Worm (Caenorhabditis elegans) whole organism, young adult: Measurements from ENCODE around the gene F16B12.4.

Experiments
- C06A6.2 ChIP-seq: fragments of 200-800 bp; sonication (Bioruptor generic); conservative IDR thresholded peaks from 2 replicates; pipeline ENCODE4 v1.3.6; 2022; ENCODE audit warnings: missing genetic modification characterization, missing compliant biosample characterization
- D2030.7 ChIP-seq: fragments of 200-800 bp; sonication (Bioruptor generic); IDR thresholded peaks from 2 replicates; pipeline ENCODE4 v1.3.6; 2022; ENCODE audit warnings: missing genetic modification reagents, missing genetic modification characterization, missing compliant biosample characterization
- F23B12.7 ChIP-seq: sonication (generic microtip); optimal IDR thresholded peaks from 2 replicates; lab custom pipeline; 2017; ENCODE audit warnings: missing genetic modification characterization, mild to moderate bottlenecking, missing compliant biosample characterization, antibody characterized with exemption, moderate library complexity; ENCODE audit not compliant: insufficient read depth
- F37B4.10 ChIP-seq: fragments of 200-800 bp; sonication (Bioruptor generic); IDR thresholded peaks from 2 replicates; pipeline ENCODE4 v1.3.6; 2022; ENCODE audit warnings: missing genetic modification characterization, missing compliant biosample characterization
- F52B5.7 ChIP-seq: sonication (generic microtip); optimal IDR thresholded peaks from 2 replicates; lab custom pipeline; 2016; ENCODE audit warnings: mild to moderate bottlenecking, missing genetic modification characterization, missing compliant biosample characterization
- F55B11.4 ChIP-seq: sonication (generic microtip); optimal IDR thresholded peaks from 2 replicates; lab custom pipeline; 2016; ENCODE audit warnings: missing compliant biosample characterization, missing genetic modification characterization, borderline replicate concordance; ENCODE audit not compliant: insufficient read depth
- K11D2.4 ChIP-seq: fragments of 200-800 bp; sonication (Bioruptor generic); IDR thresholded peaks from 2 replicates; pipeline ENCODE4 v1.3.6; 2022; ENCODE audit warnings: missing genetic modification reagents, missing genetic modification characterization, missing compliant biosample characterization
- Y53G8AR.9 ChIP-seq: fragments of 200-800 bp; sonication (Bioruptor generic); conservative IDR thresholded peaks from 2 replicates; pipeline ENCODE4 v1.3.6; 2022; ENCODE audit warnings: missing genetic modification reagents, missing genetic modification characterization, missing compliant biosample characterization
- Y56A3A.18 ChIP-seq: fragments of 200-800 bp; sonication (Bioruptor generic); IDR thresholded peaks from 2 replicates; pipeline ENCODE4 v1.3.6; 2022; ENCODE audit warnings: missing genetic modification reagents, missing genetic modification characterization, missing compliant biosample characterization
- Y95B8A.8 ChIP-seq: fragments of 200-800 bp; sonication (Bioruptor generic); IDR thresholded peaks from 2 replicates; pipeline ENCODE4 v1.3.6; 2022; ENCODE audit warnings: missing genetic modification reagents, missing genetic modification characterization, missing compliant biosample characterization
- ZK185.1 ChIP-seq: sonication (generic microtip); optimal IDR thresholded peaks from 2 replicates; lab custom pipeline; 2016; ENCODE audit warnings: mild to moderate bottlenecking, missing genetic modification characterization, missing compliant biosample characterization; ENCODE audit not compliant: poor library complexity, severe bottlenecking
- aptf-2 ChIP-seq: fragments of 200-800 bp; sonication (Bioruptor generic); conservative IDR thresholded peaks from 2 replicates; pipeline ENCODE4 v1.3.6; 2022; ENCODE audit warnings: missing genetic modification reagents, missing genetic modification characterization, missing compliant biosample characterization
- attf-3 ChIP-seq: fragments of 200-800 bp; sonication (Bioruptor generic); conservative IDR thresholded peaks from 2 replicates; pipeline ENCODE4 v1.3.6; 2022; ENCODE audit warnings: missing genetic modification reagents, missing genetic modification characterization, missing compliant biosample characterization
- bed-1 ChIP-seq: fragments of 200-800 bp; sonication (Bioruptor generic); IDR thresholded peaks from 2 replicates; pipeline ENCODE4 v1.3.6; 2022; ENCODE audit warnings: missing genetic modification reagents, missing genetic modification characterization, missing compliant biosample characterization
- ceh-91 ChIP-seq: fragments of 200-800 bp; sonication (Bioruptor generic); IDR thresholded peaks from 2 replicates; pipeline ENCODE4 v1.3.6; 2022; ENCODE audit warnings: missing genetic modification reagents, missing genetic modification characterization, missing compliant biosample characterization
- dox-1 ChIP-seq: fragments of 200-800 bp; sonication (Bioruptor generic); IDR thresholded peaks from 2 replicates; pipeline ENCODE4 v1.3.6; 2022; ENCODE audit warnings: missing genetic modification reagents, missing genetic modification characterization, missing compliant biosample characterization
- egrh-3 ChIP-seq: fragments of 200-800 bp; sonication (Bioruptor generic); IDR thresholded peaks from 2 replicates; pipeline ENCODE4 v1.3.6; 2022; ENCODE audit warnings: missing genetic modification reagents, missing genetic modification characterization, missing compliant biosample characterization
- gei-17 ChIP-seq: fragments of 200-800 bp; sonication (Bioruptor generic); optimal IDR thresholded peaks from 2 replicates; lab custom pipeline; 2018; ENCODE audit warnings: mild to moderate bottlenecking, missing genetic modification characterization, missing compliant biosample characterization
- let-526 ChIP-seq: fragments of 200-800 bp; sonication (Bioruptor generic); IDR thresholded peaks from 2 replicates; pipeline ENCODE4 v1.3.6; 2022; ENCODE audit warnings: missing genetic modification reagents, missing genetic modification characterization, missing compliant biosample characterization
- let-607 ChIP-seq, 2 experiments: fragments of 200-800 bp in 1 of 2; sonication (Bioruptor generic) in 1 of 2; sonication (generic microtip) in 1 of 2; optimal IDR thresholded peaks; 2 replicates each; lab custom pipeline; 2016 to 2018; ENCODE audit warnings: mild to moderate bottlenecking in 2 of 2, missing compliant biosample characterization in 2 of 2, missing genetic modification characterization in 2 of 2, moderate library complexity in 2 of 2, missing genotype in 1 of 2
- lin-54 ChIP-seq: fragments of 200-800 bp; sonication (Bioruptor generic); optimal IDR thresholded peaks from 2 replicates; lab custom pipeline; 2018; ENCODE audit warnings: mild to moderate bottlenecking, missing genetic modification characterization, missing compliant biosample characterization
- lsy-27 ChIP-seq: sonication (generic microtip); optimal IDR thresholded peaks from 2 replicates; lab custom pipeline; 2017; ENCODE audit warnings: missing genetic modification characterization, mild to moderate bottlenecking, missing compliant biosample characterization, antibody characterized with exemption, missing genotype, borderline replicate concordance; ENCODE audit not compliant: insufficient read depth
- madf-8 ChIP-seq: fragments of 200-800 bp; sonication (Bioruptor generic); conservative IDR thresholded peaks from 2 replicates; pipeline ENCODE4 v1.3.6; 2022; ENCODE audit warnings: missing genetic modification reagents, missing genetic modification characterization, missing compliant biosample characterization
- mcd-1 ChIP-seq: fragments of 200-800 bp; sonication (Bioruptor generic); IDR thresholded peaks from 2 replicates; pipeline ENCODE4 v1.3.6; 2022; ENCODE audit warnings: missing genetic modification reagents, missing genetic modification characterization, missing compliant biosample characterization
- mel-28 ChIP-seq: sonication (generic microtip); optimal IDR thresholded peaks from 2 replicates; lab custom pipeline; 2016; ENCODE audit warnings: borderline replicate concordance, mild to moderate bottlenecking, missing genetic modification characterization, missing compliant biosample characterization
- mxl-1 ChIP-seq: sonication (generic microtip); optimal IDR thresholded peaks from 2 replicates; lab custom pipeline; 2016; ENCODE audit warnings: missing genetic modification characterization, missing compliant biosample characterization
- nfya-1 ChIP-seq: sonication (generic microtip); optimal IDR thresholded peaks from 2 replicates; lab custom pipeline; 2017; ENCODE audit warnings: antibody characterized with exemption, missing compliant biosample characterization, missing genetic modification characterization, borderline replicate concordance; ENCODE audit not compliant: insufficient read depth
- nfyb-1 ChIP-seq: fragments of 200-800 bp; sonication (Bioruptor generic); IDR thresholded peaks from 2 replicates; pipeline ENCODE4 v1.3.6; 2022; ENCODE audit warnings: missing genetic modification reagents, missing genetic modification characterization, missing compliant biosample characterization
- nhr-120 ChIP-seq: fragments of 200-800 bp; sonication (Bioruptor generic); IDR thresholded peaks from 2 replicates; pipeline ENCODE4 v1.3.6; 2022; ENCODE audit warnings: missing genetic modification characterization, missing compliant biosample characterization
- nhr-179 ChIP-seq: sonication (generic microtip); optimal IDR thresholded peaks from 2 replicates; lab custom pipeline; 2016; ENCODE audit warnings: mild to moderate bottlenecking, missing genetic modification characterization, missing compliant biosample characterization
- nhr-27 ChIP-seq: fragments of 200-800 bp; sonication (Bioruptor generic); optimal IDR thresholded peaks from 2 replicates; lab custom pipeline; 2018; ENCODE audit warnings: mild to moderate bottlenecking, missing genetic modification characterization, moderate library complexity, missing compliant biosample characterization
- nhr-80 ChIP-seq: sonication (generic microtip); optimal IDR thresholded peaks from 2 replicates; lab custom pipeline; 2016; ENCODE audit warnings: missing genetic modification characterization, missing compliant biosample characterization
- pbrm-1 ChIP-seq: fragments of 200-800 bp; sonication (Bioruptor generic); IDR thresholded peaks from 2 replicates; pipeline ENCODE4 v1.3.6; 2022; ENCODE audit warnings: missing genetic modification reagents, missing genetic modification characterization, missing compliant biosample characterization
- pha-4 ChIP-seq: fragments of 150-350 bp; sonication (generic microtip); optimal IDR thresholded peaks from 2 replicates; lab custom pipeline; 2014; ENCODE audit warnings: missing biosample characterization, missing genetic modification reagents, missing genetic modification characterization
- rpc-1 ChIP-seq, 2 experiments: fragments of 150-350 bp in 1 of 2; sonication (generic microtip) in 1 of 2; optimal IDR thresholded peaks; 2 replicates each; lab custom pipeline; 2014 to 2018; ENCODE audit warnings: missing biosample characterization in 1 of 2, missing genetic modification characterization in 1 of 2, missing genetic modification reagents in 1 of 2, missing genotype in 1 of 2
- sdz-38 ChIP-seq: sonication (generic microtip); optimal IDR thresholded peaks from 2 replicates; lab custom pipeline; 2016; ENCODE audit warnings: missing genotype, missing genetic modification characterization, missing compliant biosample characterization
- snpc-4 ChIP-seq, 5 experiments: fragments of 150-350 bp in 1 of 5; sonication (generic microtip) in 4 of 5; optimal IDR thresholded peaks; 2 replicates each; lab custom pipeline; 2014 to 2018; ENCODE audit warnings: missing genetic modification characterization in 5 of 5, missing biosample characterization in 3 of 5, antibody characterized with exemption in 2 of 5, mild to moderate bottlenecking in 2 of 5, missing compliant biosample characterization in 2 of 5, missing genotype in 2 of 5, moderate library complexity in 2 of 5, missing genetic modification reagents in 1 of 5
- somi-1 ChIP-seq: fragments of 200-800 bp; sonication (Bioruptor generic); optimal IDR thresholded peaks from 2 replicates; lab custom pipeline; 2018; ENCODE audit warnings: mild to moderate bottlenecking, missing genetic modification characterization, missing compliant biosample characterization
- tbx-9 ChIP-seq: sonication (generic microtip); optimal IDR thresholded peaks from 2 replicates; lab custom pipeline; 2016; ENCODE audit warnings: borderline replicate concordance, missing genetic modification characterization, inconsistent platforms, missing compliant biosample characterization
- tlf-1 ChIP-seq: fragments of 200-800 bp; sonication (Bioruptor generic); optimal IDR thresholded peaks from 2 replicates; lab custom pipeline; 2018; ENCODE audit warnings: mild to moderate bottlenecking, missing genetic modification characterization, missing compliant biosample characterization
- zim-3 ChIP-seq: sonication (generic microtip); optimal IDR thresholded peaks from 2 replicates; lab custom pipeline; 2017; ENCODE audit warnings: mild to moderate bottlenecking, missing genetic modification characterization, moderate library complexity, missing compliant biosample characterization
- ztf-18 ChIP-seq: sonication (generic microtip); optimal IDR thresholded peaks from 2 replicates; lab custom pipeline; 2016; ENCODE audit warnings: missing genotype, mild to moderate bottlenecking, missing genetic modification characterization, missing compliant biosample characterization
- ztf-22 ChIP-seq: fragments of 200-800 bp; sonication (Bioruptor generic); optimal IDR thresholded peaks from 2 replicates; lab custom pipeline; 2018; ENCODE audit warnings: mild to moderate bottlenecking, missing genetic modification characterization, moderate library complexity, missing compliant biosample characterization
- ztf-3 ChIP-seq: fragments of 200-800 bp; sonication (Bioruptor generic); optimal IDR thresholded peaks from 2 replicates; lab custom pipeline; 2018; ENCODE audit warnings: mild to moderate bottlenecking, missing genetic modification characterization, missing compliant biosample characterization
- ztf-6 ChIP-seq: fragments of 200-800 bp; sonication (Bioruptor generic); IDR thresholded peaks from 2 replicates; pipeline ENCODE4 v1.3.6; 2022; ENCODE audit warnings: missing genetic modification reagents, missing genetic modification characterization, missing compliant biosample characterization

F16B12.4 gene

DNA sequence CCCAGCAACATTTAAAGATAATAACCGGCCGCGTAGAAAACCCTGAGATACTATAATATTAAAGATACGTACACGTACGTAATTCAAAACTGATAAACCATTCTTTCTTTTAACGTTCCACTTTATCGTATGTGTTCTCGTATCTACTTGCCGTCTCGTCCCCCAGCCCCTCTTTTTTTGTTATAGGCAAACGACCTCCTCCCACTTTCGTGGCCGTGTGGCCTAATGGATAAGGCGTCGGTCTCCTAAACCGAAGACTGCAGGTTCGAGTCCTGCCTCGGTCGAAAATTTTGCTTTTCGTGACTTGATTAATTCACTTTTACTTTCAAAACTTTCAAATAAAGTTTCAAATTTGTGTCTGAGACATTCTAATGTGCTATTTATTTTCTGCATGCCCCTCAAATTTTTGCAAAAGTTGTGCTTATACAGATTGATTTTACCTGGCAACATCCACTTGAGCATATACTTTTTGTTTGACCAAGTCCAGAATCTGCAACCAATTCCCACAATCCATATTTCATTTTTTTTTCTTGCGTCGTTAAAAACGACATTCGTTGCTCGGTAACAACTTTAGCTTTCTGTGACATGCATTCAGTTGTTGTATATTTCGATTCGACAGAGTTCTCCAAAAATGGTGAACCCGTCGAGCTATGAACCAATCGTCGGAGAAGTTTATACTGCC is 17.2 kb upstream of the F16B12.4 start, which contains the start of gene F28H6.7 (continued):
- TF ChIP-seq tbx-9 (tag; lab: Kevin White, UChicago) (no peak), somi-1 (GFP tag; lab: Kevin White, UChicago) (peak; percentile 31), D2030.7 (GFP tag; lab: Robert Waterston, UW) (no peak; the same call in none of the 2 replicates), mxl-1 (tag; lab: Kevin White, UChicago) (peak; percentile 58), nhr-80 (tag; lab: Kevin White, UChicago) (peak; percentile 21), egrh-3 (peak; percentile 27; the same call in 1 of the 2 replicates), ceh-91 (no peak), lin-54 (GFP tag; lab: Kevin White, UChicago) (no peak), ztf-18 (tag; lab: Kevin White, UChicago) (peak; percentile 51), ztf-6 (GFP tag; lab: Robert Waterston, UW) (no peak), ZK185.1 (no peak), F55B11.4 (no peak), F23B12.7 (tag; lab: Kevin White, UChicago) (peak; percentile 70), Y95B8A.8 (GFP tag; lab: Robert Waterston, UW) (no peak), ztf-3 (no peak), madf-8 (GFP tag; lab: Robert Waterston, UW) (no peak), bed-1 (no peak), gei-17 (GFP tag; lab: Kevin White, UChicago) (no peak), attf-3 (GFP tag; lab: Robert Waterston, UW) (no peak), pha-4 (no peak), nhr-27 (peak; percentile 48), nfya-1 (tag; lab: Kevin White, UChicago) (no peak), dox-1 (GFP tag; lab: Robert Waterston, UW) (no peak; the same call in 1 of the 2 replicates), pbrm-1 (GFP tag; lab: Robert Waterston, UW) (peak; percentile 79), ztf-22 (no peak), let-526 (GFP tag; lab: Robert Waterston, UW) (no peak), rpc-1 (optimal IDR thresholded peaks at IDR 0.05; lab: Kevin White, UChicago) (peak; percentile 84), rpc-1 (tag; optimal IDR thresholded peaks at IDR 0.05; lab: Kevin White, UChicago) (peak; percentile 85), nhr-120 (GFP tag; lab: Robert Waterston, UW) (no peak), let-607 (tag; optimal IDR thresholded peaks at IDR 0.05; lab: Kevin White, UChicago) (peak in 1 of 2 experiments; percentile 45), F37B4.10 (GFP tag; lab: Robert Waterston, UW) (no peak), mcd-1 (GFP tag; lab: Robert Waterston, UW) (no peak; the same call in 1 of the 2 replicates), C06A6.2 (GFP tag; lab: Robert Waterston, UW) (no peak), sdz-38 (tag; lab: Kevin White, UChicago) (no peak), Y53G8AR.9 (no peak), K11D2.4 (GFP tag; lab: Robert Waterston, UW) (no peak), aptf-2 (GFP tag; lab: Robert Waterston, UW) (no peak; the same call in 1 of the 2 replicates), zim-3 (no peak), nfyb-1 (GFP tag; lab: Robert Waterston, UW) (peak; percentile 74; the same call in 1 of the 2 replicates), snpc-4 (GFP tag; optimal IDR thresholded peaks at IDR 0.05; lab: Kevin White, UChicago) (peak; percentile 65), snpc-4 (tag; optimal IDR thresholded peaks at IDR 0.05; lab: Kevin White, UChicago) (peak in 2 of 4 experiments; percentile 59 to 74), F52B5.7 (tag; lab: Kevin White, UChicago) (no peak), lsy-27 (tag; lab: Kevin White, UChicago) (peak; percentile 62), Y56A3A.18 (GFP tag; lab: Robert Waterston, UW) (peak; percentile 79; the same call in 1 of the 2 replicates), nhr-179 (tag; lab: Kevin White, UChicago) (no peak), tlf-1 (GFP tag; lab: Kevin White, UChicago) (no peak), mel-28 (tag; lab: Kevin White, UChicago) (no peak)
